Worm (Caenorhabditis elegans) whole organism, L4 larva: Measurements from ENCODE around the gene sel-1.
A peak's percentile ranks its signal among the peaks of the same experiment; 100 is the strongest.

Experiments used
- T20F7.1 ChIP-seq: fragments of 200-800 bp; sonication (Bioruptor generic); optimal IDR thresholded peaks from 2 replicates; lab custom pipeline; 2018; ENCODE audit warnings: mild to moderate bottlenecking, missing genetic modification characterization, missing compliant biosample characterization
- T26A8.4 ChIP-seq: fragments of 200-800 bp; sonication (Bioruptor generic); IDR thresholded peaks from 2 replicates; pipeline ENCODE4 v1.3.6; 2022; ENCODE audit warnings: missing genetic modification characterization, missing compliant biosample characterization
- Y105C5A.15 ChIP-seq: fragments of 200-800 bp; sonication (Bioruptor generic); IDR thresholded peaks from 2 replicates; pipeline ENCODE4 v1.3.6; 2022; ENCODE audit warnings: missing genetic modification characterization, missing compliant biosample characterization
- Y5F2A.4 ChIP-seq: fragments of 200-800 bp; sonication (Bioruptor generic); optimal IDR thresholded peaks from 2 replicates; lab custom pipeline; 2018; ENCODE audit warnings: mild to moderate bottlenecking, missing genetic modification characterization, missing compliant biosample characterization
- Y75B8A.6 ChIP-seq: fragments of 200-800 bp; sonication (Bioruptor generic); IDR thresholded peaks from 2 replicates; pipeline ENCODE4 v1.3.6; 2022; ENCODE audit warnings: missing genetic modification reagents, missing genetic modification characterization, missing compliant biosample characterization
- ZK546.5 ChIP-seq, 2 experiments: sonication (generic microtip); optimal IDR thresholded peaks; 2 replicates each; lab custom pipeline; 2017; ENCODE audit warnings: missing biosample characterization in 2 of 2, missing genetic modification characterization in 2 of 2
- aha-1 ChIP-seq: fragments of 150-350 bp; peaks from one replicate; lab custom pipeline; 2014; ENCODE audit warnings: missing biosample characterization, missing genetic modification characterization
- aly-2 ChIP-seq: sonication (generic microtip); optimal IDR thresholded peaks from 2 replicates; lab custom pipeline; 2018; ENCODE audit warnings: missing biosample characterization, missing genetic modification characterization
- ama-1 ChIP-seq: fragments of 150-350 bp; optimal IDR thresholded peaks from 2 replicates; lab custom pipeline; 2014; ENCODE audit warnings: inconsistent platforms, mixed read lengths
- ceh-20 ChIP-seq: fragments of 200-800 bp; sonication (Bioruptor generic); IDR thresholded peaks from 2 replicates; pipeline ENCODE4 v1.3.6; 2022; ENCODE audit warnings: missing genetic modification reagents, missing genetic modification characterization, missing compliant biosample characterization
- ceh-32 ChIP-seq: sonication (generic microtip); optimal IDR thresholded peaks from 2 replicates; lab custom pipeline; 2016; ENCODE audit warnings: mild to moderate bottlenecking, missing genetic modification characterization, missing compliant biosample characterization; ENCODE audit not compliant: poor library complexity
- ceh-82 ChIP-seq: sonication (generic microtip); optimal IDR thresholded peaks from 2 replicates; lab custom pipeline; 2017; ENCODE audit warnings: missing biosample characterization, missing genetic modification characterization
- daf-12 ChIP-seq: fragments of 150-350 bp; optimal IDR thresholded peaks from 2 replicates; lab custom pipeline; 2014; ENCODE audit warnings: missing biosample characterization, missing genetic modification reagents, missing genetic modification characterization
- daf-19 ChIP-seq: fragments of 200-800 bp; sonication (Bioruptor generic); conservative IDR thresholded peaks from 2 replicates; pipeline ENCODE4 v1.3.6; 2022; ENCODE audit warnings: missing genetic modification characterization, missing compliant biosample characterization
- dmd-6 ChIP-seq: fragments of 200-800 bp; sonication (Bioruptor generic); IDR thresholded peaks from 2 replicates; pipeline ENCODE4 v1.3.6; 2022; ENCODE audit warnings: missing genetic modification reagents, missing genetic modification characterization, missing compliant biosample characterization
- dve-1 ChIP-seq: sonication (generic microtip); optimal IDR thresholded peaks from 2 replicates; lab custom pipeline; 2017; ENCODE audit warnings: antibody characterized with exemption, mild to moderate bottlenecking, missing genetic modification characterization, missing compliant biosample characterization; ENCODE audit not compliant: insufficient read depth
- egl-27 ChIP-seq: sonication (generic microtip); optimal IDR thresholded peaks from 3 replicates; lab custom pipeline; 2017; ENCODE audit warnings: missing biosample characterization, missing genetic modification reagents, missing genetic modification characterization
- egl-43 ChIP-seq: fragments of 200-800 bp; sonication (Bioruptor generic); IDR thresholded peaks from 2 replicates; pipeline ENCODE4 v1.3.6; 2022; ENCODE audit warnings: missing genetic modification reagents, missing genetic modification characterization, missing compliant biosample characterization
- hlh-11 ChIP-seq: fragments of 200-800 bp; sonication (Bioruptor generic); optimal IDR thresholded peaks from 2 replicates; lab custom pipeline; 2018; ENCODE audit warnings: mild to moderate bottlenecking, missing genetic modification characterization, missing compliant biosample characterization
- hlh-30 ChIP-seq: sonication (generic microtip); optimal IDR thresholded peaks from 2 replicates; lab custom pipeline; 2017; ENCODE audit warnings: antibody characterized with exemption, mild to moderate bottlenecking, missing genetic modification characterization, missing compliant biosample characterization; ENCODE audit not compliant: insufficient read depth
- lim-7 ChIP-seq: fragments of 200-800 bp; sonication (Bioruptor generic); IDR thresholded peaks from 2 replicates; pipeline ENCODE4 v1.3.6; 2022; ENCODE audit warnings: missing genetic modification characterization, missing compliant biosample characterization
- lin-1 ChIP-seq: fragments of 200-800 bp; sonication (Bioruptor generic); IDR thresholded peaks from 2 replicates; pipeline ENCODE4 v1.3.6; 2022; ENCODE audit warnings: missing genetic modification reagents, missing genetic modification characterization, missing compliant biosample characterization
- lin-13 ChIP-seq: fragments of 150-350 bp; optimal IDR thresholded peaks from 2 replicates; lab custom pipeline; 2014; ENCODE audit warnings: missing biosample characterization, missing genetic modification reagents, missing genetic modification characterization
- lin-29 ChIP-seq: fragments of 200-800 bp; sonication (Bioruptor generic); IDR thresholded peaks from 2 replicates; pipeline ENCODE4 v1.3.6; 2022; ENCODE audit warnings: missing genetic modification reagents, missing genetic modification characterization, missing compliant biosample characterization
- madf-9 ChIP-seq: fragments of 200-800 bp; sonication (Bioruptor generic); conservative IDR thresholded peaks from 2 replicates; pipeline ENCODE4 v1.3.6; 2022; ENCODE audit warnings: missing genetic modification reagents, missing genetic modification characterization, missing compliant biosample characterization
- mdl-1 ChIP-seq, 2 experiments: fragments of 150-350 bp in 1 of 2; sonication (generic microtip) in 1 of 2; optimal IDR thresholded peaks; 2 replicates each; lab custom pipeline; 2014 to 2017; ENCODE audit warnings: missing biosample characterization in 2 of 2, missing genetic modification characterization in 2 of 2
- mxl-3 ChIP-seq: fragments of 200-800 bp; sonication (Bioruptor generic); optimal IDR thresholded peaks from 2 replicates; lab custom pipeline; 2018; ENCODE audit warnings: mild to moderate bottlenecking, missing genetic modification characterization, missing compliant biosample characterization
- nhr-10 ChIP-seq: fragments of 150-350 bp; optimal IDR thresholded peaks from 2 replicates; lab custom pipeline; 2014; ENCODE audit warnings: missing biosample characterization, missing genetic modification characterization
- nhr-11 ChIP-seq: fragments of 150-350 bp; optimal IDR thresholded peaks from 2 replicates; lab custom pipeline; 2014; ENCODE audit warnings: missing biosample characterization, missing genetic modification characterization
- nhr-111 ChIP-seq: fragments of 200-800 bp; sonication (Bioruptor generic); optimal IDR thresholded peaks from 2 replicates; lab custom pipeline; 2018; ENCODE audit warnings: mild to moderate bottlenecking, missing genetic modification characterization, missing compliant biosample characterization
- nhr-25 ChIP-seq: sonication (generic microtip); optimal IDR thresholded peaks from 2 replicates; lab custom pipeline; 2017; ENCODE audit warnings: missing genetic modification characterization, mild to moderate bottlenecking, missing compliant biosample characterization, antibody characterized with exemption, moderate library complexity, borderline replicate concordance; ENCODE audit not compliant: insufficient read depth
- nhr-28 ChIP-seq: fragments of 150-350 bp; optimal IDR thresholded peaks from 2 replicates; lab custom pipeline; 2014; ENCODE audit warnings: missing biosample characterization, missing genetic modification characterization
- nhr-42 ChIP-seq: fragments of 200-800 bp; sonication (Bioruptor generic); IDR thresholded peaks from 2 replicates; pipeline ENCODE4 v1.3.6; 2022; ENCODE audit warnings: missing genetic modification characterization, missing compliant biosample characterization
- nhr-48 ChIP-seq: sonication (generic microtip); optimal IDR thresholded peaks from 2 replicates; lab custom pipeline; 2016; ENCODE audit warnings: mild to moderate bottlenecking, missing genetic modification characterization, missing compliant biosample characterization
- nhr-6 ChIP-seq: fragments of 150-350 bp; optimal IDR thresholded peaks from 2 replicates; lab custom pipeline; 2014; ENCODE audit warnings: missing biosample characterization, missing genetic modification characterization
- nhr-76 ChIP-seq: fragments of 150-350 bp; optimal IDR thresholded peaks from 2 replicates; lab custom pipeline; 2014; ENCODE audit warnings: missing biosample characterization, missing genetic modification characterization
- nhr-77 ChIP-seq: fragments of 150-350 bp; optimal IDR thresholded peaks from 2 replicates; lab custom pipeline; 2014; ENCODE audit warnings: missing biosample characterization, missing genetic modification characterization
- sdz-12 ChIP-seq: fragments of 200-800 bp; sonication (Bioruptor generic); optimal IDR thresholded peaks from 2 replicates; lab custom pipeline; 2018; ENCODE audit warnings: mild to moderate bottlenecking, missing genetic modification characterization, missing compliant biosample characterization
- spr-3 ChIP-seq: fragments of 200-800 bp; sonication (Bioruptor generic); optimal IDR thresholded peaks from 2 replicates; lab custom pipeline; 2018; ENCODE audit warnings: mild to moderate bottlenecking, missing genetic modification characterization, missing compliant biosample characterization
- tra-1 ChIP-seq: fragments of 200-800 bp; sonication (Bioruptor generic); IDR thresholded peaks from 2 replicates; pipeline ENCODE4 v1.3.6; 2022; ENCODE audit warnings: missing genetic modification reagents, missing genetic modification characterization, missing compliant biosample characterization
- unc-39 ChIP-seq: sonication (generic microtip); optimal IDR thresholded peaks from 2 replicates; lab custom pipeline; 2017; ENCODE audit warnings: missing biosample characterization, missing genetic modification characterization
- unc-62 ChIP-seq, 3 experiments: fragments of 150-350 bp in 1 of 3; sonication (generic microtip); optimal IDR thresholded peaks in 2 of 3; peaks in 1 of 3; 1 replicate in 1 of 3; 2 replicates in 2 of 3; lab custom pipeline; 2014 to 2017; ENCODE audit warnings: missing biosample characterization in 3 of 3, missing genetic modification characterization in 3 of 3, missing genetic modification reagents in 3 of 3, missing genotype in 1 of 3
- zag-1 ChIP-seq: fragments of 150-350 bp; optimal IDR thresholded peaks from 2 replicates; lab custom pipeline; 2014; ENCODE audit warnings: missing biosample characterization, missing genetic modification characterization

Gene sel-1

DNA sequence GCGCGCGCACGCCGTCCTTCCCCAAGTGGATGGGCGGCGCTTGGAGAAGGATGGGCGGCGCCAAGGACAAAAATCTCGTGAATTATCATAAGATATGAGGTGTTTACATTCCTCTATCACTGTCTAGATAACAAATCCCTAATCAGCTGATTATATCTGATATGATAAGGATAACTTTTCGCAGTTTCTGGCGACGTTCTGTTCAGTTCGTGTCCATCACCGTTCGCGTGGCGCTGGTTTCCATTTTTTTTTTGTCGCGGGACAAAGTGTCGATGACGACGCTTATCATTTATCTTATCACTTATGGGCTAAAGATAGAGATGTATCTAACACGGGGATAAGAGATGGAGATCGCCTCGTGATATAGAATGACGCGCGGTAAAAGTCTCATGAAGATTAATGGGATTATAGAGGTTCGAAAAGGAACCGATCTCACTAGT, 7.2 kb upstream of the sel-1 start (continued):
- TF ChIP-seq Y75B8A.6 (no peak), Y105C5A.15 (GFP tag; lab: Robert Waterston, UW) (no peak), lin-1 (no peak), lim-7 (GFP tag; lab: Robert Waterston, UW) (no peak), nhr-11 (tag; lab: Kevin White, UChicago) (no peak), lin-13 (GFP tag; lab: Kevin White, UChicago) (no peak), ceh-32 (tag; lab: Kevin White, UChicago) (no peak), ceh-82 (tag; lab: Kevin White, UChicago) (no peak), nhr-77 (tag; lab: Kevin White, UChicago) (no peak), ceh-20 (GFP tag; lab: Robert Waterston, UW) (peak; percentile 24; the same call in 1 of the 2 replicates), tra-1 (GFP tag; lab: Robert Waterston, UW) (0 out of 2 replicates have a peak, but pooled peaks have one; percentile 19), T26A8.4 (GFP tag; lab: Robert Waterston, UW) (no peak), nhr-42 (GFP tag; lab: Robert Waterston, UW) (no peak), dmd-6 (peak; percentile 56), aha-1 (peak; percentile 83), T20F7.1 (GFP tag; lab: Kevin White, UChicago) (no peak), daf-19 (GFP tag; lab: Robert Waterston, UW) (no peak), egl-27 (no peak), egl-43 (GFP tag; lab: Robert Waterston, UW) (no peak), sdz-12 (GFP tag; lab: Kevin White, UChicago) (no peak), unc-39 (tag; lab: Kevin White, UChicago) (no peak), nhr-76 (tag; lab: Kevin White, UChicago) (no peak), mdl-1 (tag; optimal IDR thresholded peaks at IDR 0.05; lab: Kevin White, UChicago) (peak; percentile 34 to 82), nhr-10 (tag; lab: Kevin White, UChicago) (no peak), Y5F2A.4 (GFP tag; lab: Kevin White, UChicago) (no peak), lin-29 (0 out of 2 replicates have a peak, but pooled peaks have one; percentile 17), nhr-28 (tag; lab: Kevin White, UChicago) (peak; percentile 76)

- TF ChIP-seq mdl-1 (tag; optimal IDR thresholded peaks at IDR 0.05; lab: Kevin White, UChicago) (peak in 1 of 2 experiments; percentile 70), nhr-25 (tag; lab: Kevin White, UChicago) (no peak), dve-1 (tag; lab: Kevin White, UChicago) (peak; percentile 12), ceh-20 (GFP tag; lab: Robert Waterston, UW) (no peak), nhr-28 (tag; lab: Kevin White, UChicago) (peak; percentile 90), zag-1 (no peak), madf-9 (GFP tag; lab: Robert Waterston, UW) (no peak), ama-1 (peak; percentile 69), lin-13 (GFP tag; lab: Kevin White, UChicago) (no peak), hlh-11 (tag; lab: Kevin White, UChicago) (peak; percentile 41), aly-2 (tag; lab: Kevin White, UChicago) (no peak), hlh-30 (tag; lab: Kevin White, UChicago) (peak; percentile 37), daf-12 (tag; lab: Kevin White, UChicago) (no peak), spr-3 (no peak), nhr-48 (tag; lab: Kevin White, UChicago) (peak; percentile 33), ZK546.5 (tag; optimal IDR thresholded peaks at IDR 0.05; lab: Kevin White, UChicago) (no peak), mxl-3 (GFP tag; lab: Kevin White, UChicago) (peak; percentile 4), nhr-6 (tag; lab: Kevin White, UChicago) (peak; percentile 46), aha-1 (peak; percentile 45), ceh-82 (tag; lab: Kevin White, UChicago) (no peak), nhr-111 (GFP tag; lab: Kevin White, UChicago) (no peak), unc-62 (GFP tag; optimal IDR thresholded peaks at IDR 0.05 in 1 of 2; lab: Kevin White, UChicago) (peak in 1 of 2 experiments; percentile 88), unc-62 (tag; optimal IDR thresholded peaks at IDR 0.05; lab: Kevin White, UChicago) (no peak)
Observed at ce11 chrV:12554172-12555031, 6.1 kb upstream of the sel-1 start.
